Worm (Caenorhabditis elegans): ENCODE data around the gene C41C4.9.

Gene C41C4.9

ce11 chrII:8127794-8128193, 20.3 kb downstream of the C41C4.9 start:
- no peak for TF ChIP-seq unc-62 (GFP tag; optimal IDR thresholded peaks at IDR 0.05)
- no peak for TF ChIP-seq gmeb-1 (tag; optimal IDR thresholded peaks at IDR 0.05)
- TF ChIP-seq lin-39 (tag; optimal IDR thresholded peaks at IDR 0.05) = no peak
- TF ChIP-seq sma-3 (GFP tag; optimal IDR thresholded peaks at IDR 0.05) = no peak
- TF ChIP-seq nhr-237 (tag; optimal IDR thresholded peaks at IDR 0.05) = no peak
- no peak for TF ChIP-seq C34F6.9 (tag; optimal IDR thresholded peaks at IDR 0.05)
- TF ChIP-seq elt-3 (tag; optimal IDR thresholded peaks at IDR 0.05) = no peak
- no peak for TF ChIP-seq nhr-6 (tag; optimal IDR thresholded peaks at IDR 0.05)
- no peak for TF ChIP-seq skn-1 (tag; optimal IDR thresholded peaks at IDR 0.05)

- TF ChIP-seq nhr-6 (tag; optimal IDR thresholded peaks at IDR 0.05) (peak; percentile 84), sma-9 (GFP tag; optimal IDR thresholded peaks at IDR 0.05) (peak; percentile 95), sma-9 (tag; optimal IDR thresholded peaks at IDR 0.05) (no peak), nhr-129 (tag; optimal IDR thresholded peaks at IDR 0.05) (peak; percentile 99), fos-1 (tag; optimal IDR thresholded peaks at IDR 0.05) (peak; percentile 29), C34F6.9 (tag; optimal IDR thresholded peaks at IDR 0.05) (peak; percentile 45), unc-39 (tag; optimal IDR thresholded peaks at IDR 0.05) (no peak), nhr-10 (tag; optimal IDR thresholded peaks at IDR 0.05) (no peak), gmeb-1 (tag; optimal IDR thresholded peaks at IDR 0.05) (peak; percentile 26), sma-3 (GFP tag; optimal IDR thresholded peaks at IDR 0.05) (peak; percentile 40), nhr-23 (tag; optimal IDR thresholded peaks at IDR 0.05) (no peak), aly-2 (tag; optimal IDR thresholded peaks at IDR 0.05) (no peak), ceh-16 (tag; optimal IDR thresholded peaks at IDR 0.05) (peak; percentile 58), dmd-4 (tag; optimal IDR thresholded peaks at IDR 0.05) (no peak), lin-11 (tag; optimal IDR thresholded peaks at IDR 0.05) (no peak), crh-2 (tag; optimal IDR thresholded peaks at IDR 0.05) (peak; percentile 81), lsy-2 (tag; optimal IDR thresholded peaks at IDR 0.05) (peak; percentile 34 to 44), lin-13 (GFP tag; optimal IDR thresholded peaks at IDR 0.05) (peak; percentile 1), alr-1 (tag; optimal IDR thresholded peaks at IDR 0.05) (no peak), unc-62 (GFP tag; optimal IDR thresholded peaks at IDR 0.05) (peak; percentile 36), unc-55 (GFP tag; optimal IDR thresholded peaks at IDR 0.05) (peak; percentile 44), peb-1 (tag; optimal IDR thresholded peaks at IDR 0.05) (no peak), ZK546.5 (tag; optimal IDR thresholded peaks at IDR 0.05) (no peak), F13H6.1 (tag; optimal IDR thresholded peaks at IDR 0.05) (peak; percentile 64), sem-4 (tag; optimal IDR thresholded peaks at IDR 0.05) (peak; percentile 56), nhr-21 (tag; optimal IDR thresholded peaks at IDR 0.05) (peak; percentile 63), R02D3.7 (tag; optimal IDR thresholded peaks at IDR 0.05) (no peak), mab-5 (tag; optimal IDR thresholded peaks at IDR 0.05) (no peak), egl-27 (tag; optimal IDR thresholded peaks at IDR 0.05) (peak; percentile 20), blmp-1 (tag; optimal IDR thresholded peaks at IDR 0.05; ENCODE audit: insufficient read depth) (peak; percentile 6), ztf-4 (tag; optimal IDR thresholded peaks at IDR 0.05) (peak; percentile 45), nhr-25 (tag; optimal IDR thresholded peaks at IDR 0.05) (peak; percentile 92), ztf-1 (GFP tag; conservative IDR thresholded peaks at IDR 0.05) (no peak)
Measured at ce11 chrII:8128273-8129039, 21.0 kb downstream of the C41C4.9 start.

ce11 chrII:8129040-8129387, 21.6 kb downstream of the C41C4.9 start:
- TF ChIP-seq sem-4 (tag; optimal IDR thresholded peaks at IDR 0.05) = peak; percentile 29
- TF ChIP-seq gmeb-1 (tag; optimal IDR thresholded peaks at IDR 0.05) = no peak
- TF ChIP-seq nhr-129 (tag; optimal IDR thresholded peaks at IDR 0.05) = peak; percentile 10

ce11 chrII:8129495-8130010, 22.1 kb downstream of the C41C4.9 start, which contains the start of gene ulp-4:
Gene ulp-4, plus strand, starts transcription at chrII:8129960.
- no peak for TF ChIP-seq elt-1 (tag; optimal IDR thresholded peaks at IDR 0.05)
- peak; percentile 43 for TF ChIP-seq ceh-16 (tag; optimal IDR thresholded peaks at IDR 0.05)
- TF ChIP-seq sma-9 (GFP tag; optimal IDR thresholded peaks at IDR 0.05) = peak; percentile 70
- TF ChIP-seq sma-9 (tag; optimal IDR thresholded peaks at IDR 0.05) = no peak
- peak in 1 of 2 experiments; percentile 57 for TF ChIP-seq lsy-2 (tag; optimal IDR thresholded peaks at IDR 0.05)
- TF ChIP-seq lin-13 (GFP tag; optimal IDR thresholded peaks at IDR 0.05) = peak; percentile 38
- no peak for TF ChIP-seq nhr-237 (tag; optimal IDR thresholded peaks at IDR 0.05)
- peak; percentile 4 for TF ChIP-seq crh-2 (tag; optimal IDR thresholded peaks at IDR 0.05)
- peak; percentile 72 for TF ChIP-seq mab-5 (tag; optimal IDR thresholded peaks at IDR 0.05)
- TF ChIP-seq F13H6.1 (tag; optimal IDR thresholded peaks at IDR 0.05) = peak; percentile 67
- peak; percentile 45 for TF ChIP-seq nhr-129 (tag; optimal IDR thresholded peaks at IDR 0.05)
- peak; percentile 7 for TF ChIP-seq C34F6.9 (tag; optimal IDR thresholded peaks at IDR 0.05)
- TF ChIP-seq zag-1 (tag; optimal IDR thresholded peaks at IDR 0.05) = no peak
- no peak for TF ChIP-seq lin-11 (tag; optimal IDR thresholded peaks at IDR 0.05)

Measured in whole organism, L2 larva.